Fruit fly (Drosophila melanogaster) whole organism, adult: ENCODE measurements around the gene Neurochondrin.

ENCODE experiments used
- CG11617 ChIP-seq: fragments of 200-800 bp; sonication (Bioruptor generic); optimal IDR thresholded peaks from 2 replicates; lab custom pipeline; 2017; ENCODE audit warnings: mild to moderate bottlenecking, missing biosample characterization, missing genetic modification reagents, missing genetic modification characterization
- CG12768 ChIP-seq: fragments of 200-800 bp; sonication (Bioruptor generic); optimal IDR thresholded peaks from 2 replicates; lab custom pipeline; 2017; ENCODE audit warnings: missing biosample characterization, missing genetic modification characterization, mild to moderate bottlenecking, moderate library complexity, missing genetic modification reagents
- CG14711 ChIP-seq: fragments of 200-800 bp; sonication (Bioruptor generic); optimal IDR thresholded peaks from 2 replicates; lab custom pipeline; 2018; ENCODE audit warnings: missing biosample characterization, mild to moderate bottlenecking, missing genetic modification characterization, moderate library complexity
- CG1620 ChIP-seq: fragments of 200-800 bp; sonication (Bioruptor generic); optimal IDR thresholded peaks from 2 replicates; lab custom pipeline; 2016; ENCODE audit warnings: missing biosample characterization, missing genetic modification characterization
- CG33017 ChIP-seq: fragments of 200-800 bp; sonication (Bioruptor generic); optimal IDR thresholded peaks from 2 replicates; lab custom pipeline; 2018; ENCODE audit warnings: missing biosample characterization, mild to moderate bottlenecking, missing genetic modification characterization, moderate library complexity
- CG5204 ChIP-seq: fragments of 200-800 bp; sonication (Bioruptor generic); optimal IDR thresholded peaks from 2 replicates; lab custom pipeline; 2016; ENCODE audit warnings: missing biosample characterization, missing genetic modification characterization
- CG7045 ChIP-seq: fragments of 200-800 bp; sonication (Bioruptor generic); optimal IDR thresholded peaks from 2 replicates; lab custom pipeline; 2017; ENCODE audit warnings: missing biosample characterization, mild to moderate bottlenecking, missing genetic modification characterization
- CG7101 ChIP-seq: fragments of 200-800 bp; sonication (Bioruptor generic); optimal IDR thresholded peaks from 2 replicates; lab custom pipeline; 2018; ENCODE audit warnings: missing biosample characterization, mild to moderate bottlenecking, missing genetic modification characterization, moderate library complexity
- Clk ChIP-seq: fragments of 200-800 bp; sonication (Bioruptor generic); optimal IDR thresholded peaks from 2 replicates; lab custom pipeline; 2017; ENCODE audit warnings: missing biosample characterization, missing genetic modification characterization
- Crg-1 ChIP-seq: fragments of 200-800 bp; sonication (Bioruptor generic); optimal IDR thresholded peaks from 2 replicates; lab custom pipeline; 2016; ENCODE audit warnings: missing biosample characterization, missing genetic modification characterization
- Hr96 ChIP-seq: fragments of 200-800 bp; sonication (Bioruptor generic); optimal IDR thresholded peaks from 2 replicates; lab custom pipeline; 2016; ENCODE audit warnings: missing biosample characterization, missing genetic modification characterization
- Mnt ChIP-seq: fragments of 200-800 bp; sonication (Bioruptor generic); optimal IDR thresholded peaks from 2 replicates; lab custom pipeline; 2016; ENCODE audit warnings: missing biosample characterization, mild to moderate bottlenecking, missing genetic modification characterization
- bab1 ChIP-seq: fragments of 200-800 bp; sonication (Bioruptor generic); optimal IDR thresholded peaks from 3 replicates; lab custom pipeline; 2019; ENCODE audit warnings: missing biosample characterization, mild to moderate bottlenecking, missing genetic modification characterization, moderate library complexity
- cic ChIP-seq: fragments of 200-800 bp; sonication (Bioruptor generic); optimal IDR thresholded peaks from 2 replicates; lab custom pipeline; 2017; ENCODE audit warnings: missing biosample characterization, mild to moderate bottlenecking, missing genetic modification characterization, moderate library complexity
- cnc ChIP-seq, 2 experiments: fragments of >200 bp; optimal IDR thresholded peaks; 2 replicates each; lab custom pipeline; 2017
- kay ChIP-seq: fragments of 200-800 bp; sonication (Bioruptor generic); peaks from one replicate; lab custom pipeline; 2016; ENCODE audit warnings: missing biosample characterization, missing genetic modification characterization, borderline replicate concordance
- ovo ChIP-seq: fragments of 200-800 bp; sonication (Bioruptor generic); optimal IDR thresholded peaks from 2 replicates; lab custom pipeline; 2016; ENCODE audit warnings: missing biosample characterization, missing genetic modification characterization
- pad ChIP-seq: fragments of 200-800 bp; sonication (Bioruptor generic); optimal IDR thresholded peaks from 3 replicates; lab custom pipeline; 2017; ENCODE audit warnings: missing biosample characterization, missing genetic modification characterization, mild to moderate bottlenecking, moderate library complexity, missing genetic modification reagents
- tj ChIP-seq: fragments of 200-800 bp; sonication (Bioruptor generic); optimal IDR thresholded peaks from 3 replicates; lab custom pipeline; 2017; ENCODE audit warnings: missing biosample characterization, mild to moderate bottlenecking, missing genetic modification characterization, moderate library complexity
- toe ChIP-seq: fragments of 200-800 bp; sonication (Bioruptor generic); optimal IDR thresholded peaks from 2 replicates; lab custom pipeline; 2016; ENCODE audit warnings: missing biosample characterization, missing genetic modification characterization

The Neurochondrin gene

dm6 chr3R:6468351-6468685 is at the start of gene Neurochondrin:
TSS of gene Neurochondrin (plus strand) at chr3R:6468437.
- TF ChIP-seq CG1620: no peak
- no peak for TF ChIP-seq CG11617 (GFP tag; lab: Kevin White, UChicago)
- TF ChIP-seq Clk (GFP tag; lab: Kevin White, UChicago): no peak
- TF ChIP-seq CG7045 (GFP tag; lab: Kevin White, UChicago): no peak
- TF ChIP-seq bab1 (GFP tag; lab: Kevin White, UChicago): no peak
- TF ChIP-seq CG5204 (GFP tag; lab: Kevin White, UChicago): no peak
- no peak for TF ChIP-seq cic (GFP tag; lab: Kevin White, UChicago)
- TF ChIP-seq pad (GFP tag; lab: Kevin White, UChicago): no peak
- TF ChIP-seq Crg-1 (GFP tag; lab: Kevin White, UChicago): no peak
- TF ChIP-seq cnc (optimal IDR thresholded peaks at IDR 0.05; lab: Kevin White, UChicago): no peak
- no peak for TF ChIP-seq ovo (GFP tag; lab: Kevin White, UChicago)
- TF ChIP-seq Mnt (GFP tag; lab: Kevin White, UChicago): no peak
- no peak for TF ChIP-seq CG14711 (tag; lab: Kevin White, UChicago)

dm6 chr3R:6419103-6419502 is 49.1 kb upstream of the Neurochondrin start:
- no peak for TF ChIP-seq cic (GFP tag; lab: Kevin White, UChicago)
- TF ChIP-seq CG14711 (tag; lab: Kevin White, UChicago): no peak
- no peak for TF ChIP-seq ovo (GFP tag; lab: Kevin White, UChicago)
- no peak for TF ChIP-seq CG7101 (tag; lab: Kevin White, UChicago)
- TF ChIP-seq Mnt (GFP tag; lab: Kevin White, UChicago): no peak
- no peak for TF ChIP-seq CG12768 (GFP tag; lab: Kevin White, UChicago)
- no peak for TF ChIP-seq CG33017 (tag; lab: Kevin White, UChicago)
- no peak for TF ChIP-seq kay (GFP tag; lab: Kevin White, UChicago)
- no peak for TF ChIP-seq CG11617 (GFP tag; lab: Kevin White, UChicago)
- TF ChIP-seq cnc (optimal IDR thresholded peaks at IDR 0.05; lab: Kevin White, UChicago): no peak

- no peak for TF ChIP-seq ovo (GFP tag; lab: Kevin White, UChicago)
- peak; percentile 35 for TF ChIP-seq CG12768 (GFP tag; lab: Kevin White, UChicago)
- TF ChIP-seq tj (GFP tag; lab: Kevin White, UChicago): peak; percentile 9
These were observed 48.3 kb upstream of the Neurochondrin start for dm6 chr3R:6419942-6420341.

dm6 chr3R:6421263-6421662 is 47.0 kb upstream of the Neurochondrin start:
- no peak for TF ChIP-seq tj (GFP tag; lab: Kevin White, UChicago)
- TF ChIP-seq Hr96 (GFP tag; lab: Kevin White, UChicago): no peak
- TF ChIP-seq CG1620: no peak
- TF ChIP-seq cic (GFP tag; lab: Kevin White, UChicago): no peak
- TF ChIP-seq Crg-1 (GFP tag; lab: Kevin White, UChicago): no peak
- no peak for TF ChIP-seq CG7045 (GFP tag; lab: Kevin White, UChicago)
- TF ChIP-seq CG14711 (tag; lab: Kevin White, UChicago): no peak
- TF ChIP-seq bab1 (GFP tag; lab: Kevin White, UChicago): no peak
- TF ChIP-seq ovo (GFP tag; lab: Kevin White, UChicago): no peak
- no peak for TF ChIP-seq CG7101 (tag; lab: Kevin White, UChicago)
- TF ChIP-seq toe (GFP tag; lab: Kevin White, UChicago): no peak
- no peak for TF ChIP-seq CG5204 (GFP tag; lab: Kevin White, UChicago)
- no peak for TF ChIP-seq pad (GFP tag; lab: Kevin White, UChicago)
- no peak for TF ChIP-seq kay (GFP tag; lab: Kevin White, UChicago)
- no peak for TF ChIP-seq cnc (optimal IDR thresholded peaks at IDR 0.05; lab: Kevin White, UChicago)
- TF ChIP-seq Mnt (GFP tag; lab: Kevin White, UChicago): no peak
- TF ChIP-seq CG11617 (GFP tag; lab: Kevin White, UChicago): no peak
- no peak for TF ChIP-seq CG12768 (GFP tag; lab: Kevin White, UChicago)

- TF ChIP-seq Crg-1 (GFP tag; lab: Kevin White, UChicago) (no peak), CG5204 (GFP tag; lab: Kevin White, UChicago) (no peak), tj (GFP tag; lab: Kevin White, UChicago) (peak; percentile 80), bab1 (GFP tag; lab: Kevin White, UChicago) (no peak), ovo (GFP tag; lab: Kevin White, UChicago) (no peak), CG14711 (tag; lab: Kevin White, UChicago) (no peak), Clk (GFP tag; lab: Kevin White, UChicago) (no peak), CG11617 (GFP tag; lab: Kevin White, UChicago) (no peak), cic (GFP tag; lab: Kevin White, UChicago) (peak; percentile 62), CG1620 (no peak), Hr96 (GFP tag; lab: Kevin White, UChicago) (no peak), CG12768 (GFP tag; lab: Kevin White, UChicago) (peak; percentile 11), toe (GFP tag; lab: Kevin White, UChicago) (no peak), CG7101 (tag; lab: Kevin White, UChicago) (no peak)
These were observed 46.5 kb upstream of the Neurochondrin start for dm6 chr3R:6421712-6422141.

dm6 chr3R:6423128-6423527 is 45.1 kb upstream of the Neurochondrin start:
- peak; percentile 18 for TF ChIP-seq ovo (GFP tag; lab: Kevin White, UChicago)
- no peak for TF ChIP-seq CG11617 (GFP tag; lab: Kevin White, UChicago)
- TF ChIP-seq kay (GFP tag; lab: Kevin White, UChicago): no peak
- no peak for TF ChIP-seq Crg-1 (GFP tag; lab: Kevin White, UChicago)
- TF ChIP-seq CG33017 (tag; lab: Kevin White, UChicago): no peak
- TF ChIP-seq bab1 (GFP tag; lab: Kevin White, UChicago): no peak
- no peak for TF ChIP-seq pad (GFP tag; lab: Kevin White, UChicago)
- TF ChIP-seq CG1620: no peak
- TF ChIP-seq CG14711 (tag; lab: Kevin White, UChicago): no peak
- no peak for TF ChIP-seq CG7045 (GFP tag; lab: Kevin White, UChicago)
- TF ChIP-seq CG12768 (GFP tag; lab: Kevin White, UChicago): no peak
- no peak for TF ChIP-seq toe (GFP tag; lab: Kevin White, UChicago)
- no peak for TF ChIP-seq CG5204 (GFP tag; lab: Kevin White, UChicago)
- no peak for TF ChIP-seq cnc (optimal IDR thresholded peaks at IDR 0.05; lab: Kevin White, UChicago)
- no peak for TF ChIP-seq cic (GFP tag; lab: Kevin White, UChicago)
- peak; percentile 52 for TF ChIP-seq tj (GFP tag; lab: Kevin White, UChicago)
- TF ChIP-seq Hr96 (GFP tag; lab: Kevin White, UChicago): no peak
- no peak for TF ChIP-seq Mnt (GFP tag; lab: Kevin White, UChicago)
